Fruit fly (Drosophila melanogaster) Kc167 (cell line): Measurements from ENCODE around the gene CG14969.

Experiments used
- Myc ChIP-seq: fragments of >200 bp; optimal IDR thresholded peaks from 2 replicates; lab custom pipeline; 2017; ENCODE audit warnings: missing external identifiers
- Sin3A ChIP-seq: fragments of >200 bp; optimal IDR thresholded peaks from 2 replicates; lab custom pipeline; 2018; ENCODE audit warnings: missing external identifiers
- h ChIP-seq: fragments of >200 bp; optimal IDR thresholded peaks from 3 replicates; lab custom pipeline; 2018; ENCODE audit warnings: missing external identifiers
- insv ChIP-seq: fragments of >200 bp; optimal IDR thresholded peaks from 3 replicates; lab custom pipeline; 2018; ENCODE audit warnings: missing external identifiers
- psq ChIP-seq: fragments of >200 bp; optimal IDR thresholded peaks from 2 replicates; lab custom pipeline; 2017; ENCODE audit warnings: missing external identifiers
- ttk ChIP-seq: sonication (Bioruptor generic); optimal IDR thresholded peaks from 2 replicates; lab custom pipeline; 2017; ENCODE audit warnings: missing external identifiers

DNA sequence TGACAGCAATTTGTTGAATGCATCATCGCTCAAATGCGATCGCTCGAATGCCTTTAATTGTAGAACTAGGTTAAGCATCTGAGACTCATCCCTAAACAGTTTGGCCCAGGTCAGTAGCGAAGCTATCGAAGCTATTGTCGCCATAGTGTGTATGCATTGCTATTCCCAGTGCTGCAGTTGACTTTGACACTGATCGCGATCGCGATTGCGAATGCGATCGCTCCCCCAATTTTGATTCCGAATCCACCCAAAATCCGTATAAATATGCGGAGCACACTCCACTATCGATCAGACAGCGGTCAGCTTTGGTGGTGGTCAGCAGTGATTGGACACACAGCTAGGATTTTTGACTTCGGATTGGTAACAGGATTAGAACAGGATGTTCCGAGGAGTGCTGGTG lies 5.0 kb downstream of the CG14969 start, which contains the start of gene CG14961:
- TF ChIP-seq h (lab: Kevin White, UChicago): no peak
- no peak for TF ChIP-seq Myc (lab: Kevin White, UChicago)
- TF ChIP-seq insv (lab: Kevin White, UChicago): no peak
- no peak for TF ChIP-seq Sin3A (lab: Kevin White, UChicago)
- TF ChIP-seq psq: no peak
- TF ChIP-seq ttk: no peak
